Worm (Caenorhabditis elegans): ENCODE results near the gene T11B7.5.

T11B7.5 gene

DNA sequence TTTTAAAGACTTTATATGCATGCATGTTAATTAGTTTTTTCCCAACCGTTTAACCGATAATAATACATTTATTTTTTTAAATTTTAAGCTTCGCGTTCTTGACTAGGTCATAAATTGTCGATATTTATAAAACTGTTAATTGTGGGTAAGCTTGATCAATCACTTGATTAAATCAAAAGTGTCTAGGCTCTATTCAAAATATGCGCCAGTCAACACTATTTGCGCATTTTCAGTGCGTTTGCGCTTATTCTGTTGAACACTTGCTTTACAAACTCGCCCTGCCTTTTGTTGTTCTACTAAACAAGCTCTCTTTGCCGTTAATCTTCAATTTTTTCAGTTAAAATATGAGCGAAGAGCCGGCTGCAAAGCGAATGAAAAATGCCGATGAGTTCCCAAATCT, 35.3 kb upstream of the T11B7.5 start, which contains the start of gene spr-2 (continued):
- TF ChIP-seq ZK185.1 (tag; optimal IDR thresholded peaks at IDR 0.05; ENCODE audit: poor library complexity, severe bottlenecking): peak; percentile 44
- TF ChIP-seq Y95B8A.8 (GFP tag; IDR thresholded peaks at IDR 0.05): 0 out of 2 replicates have a peak, but pooled peaks have one; percentile 47
- no peak for TF ChIP-seq madf-3 (GFP tag; IDR thresholded peaks at IDR 0.05)
- no peak for TF ChIP-seq tbp1 (GFP tag; optimal IDR thresholded peaks at IDR 0.05)
- no peak for TF ChIP-seq lsy-27 (tag; optimal IDR thresholded peaks at IDR 0.05; ENCODE audit: borderline replicate concordance, insufficient read depth)
- TF ChIP-seq attf-5 (GFP tag; optimal IDR thresholded peaks at IDR 0.05): peak; percentile 84
- peak; percentile 10; the same call in 1 of the 2 replicates for TF ChIP-seq D2030.7 (GFP tag; IDR thresholded peaks at IDR 0.05)
- TF ChIP-seq snpc-1.3 (tag; optimal IDR thresholded peaks at IDR 0.05; ENCODE audit: insufficient read depth): no peak
- no peak for TF ChIP-seq somi-1 (GFP tag; optimal IDR thresholded peaks at IDR 0.05)
- 0 out of 2 replicates have a peak, but pooled peaks have one; percentile 53 for TF ChIP-seq aptf-3 (GFP tag; IDR thresholded peaks at IDR 0.05)
- 0 out of 2 replicates have a peak, but pooled peaks have one; percentile 13 for TF ChIP-seq ekl-4 (GFP tag; IDR thresholded peaks at IDR 0.05)
- no peak for TF ChIP-seq C06A6.2 (GFP tag; conservative IDR thresholded peaks at IDR 0.05)
- no peak for TF ChIP-seq fkh-3 (tag; optimal IDR thresholded peaks at IDR 0.05)
- no peak for TF ChIP-seq xnd-1 (tag; optimal IDR thresholded peaks at IDR 0.05)
- TF ChIP-seq F55B11.4 (tag; optimal IDR thresholded peaks at IDR 0.05; ENCODE audit: borderline replicate concordance, insufficient read depth): no peak
- no peak for TF ChIP-seq akir-1 (GFP tag; optimal IDR thresholded peaks at IDR 0.05)
- TF ChIP-seq mel-28 (tag; optimal IDR thresholded peaks at IDR 0.05; ENCODE audit: borderline replicate concordance): no peak
- no peak for TF ChIP-seq rec-8 (tag; optimal IDR thresholded peaks at IDR 0.05)
- TF ChIP-seq lin-26 (GFP tag; IDR thresholded peaks at IDR 0.05): no peak
- no peak for TF ChIP-seq B0035.1 (tag; optimal IDR thresholded peaks at IDR 0.05)
- no peak for TF ChIP-seq aptf-2 (GFP tag; conservative IDR thresholded peaks at IDR 0.05)
- no peak for TF ChIP-seq cebp-1 (GFP tag; IDR thresholded peaks at IDR 0.05)
- peak; percentile 43 for TF ChIP-seq cebp-1 (tag; optimal IDR thresholded peaks at IDR 0.05)
- TF ChIP-seq attf-6 (GFP tag; IDR thresholded peaks at IDR 0.05): no peak
- peak; percentile 54; the same call in 1 of the 2 replicates for TF ChIP-seq nfyb-1 (GFP tag; IDR thresholded peaks at IDR 0.05)
- TF ChIP-seq sea-2 (GFP tag; IDR thresholded peaks at IDR 0.05): no peak
- TF ChIP-seq pha-4 (tag; optimal IDR thresholded peaks at IDR 0.05): no peak
- no peak for TF ChIP-seq sdz-38 (tag; optimal IDR thresholded peaks at IDR 0.05)
- TF ChIP-seq pbrm-1 (GFP tag; IDR thresholded peaks at IDR 0.05): 0 out of 2 replicates have a peak, but pooled peaks have one; percentile 9
- TF ChIP-seq egl-18 (GFP tag; IDR thresholded peaks at IDR 0.05): no peak
- no peak for TF ChIP-seq ztf-28 (GFP tag; IDR thresholded peaks at IDR 0.05)
- peak; percentile 21; the same call in 1 of the 2 replicates for TF ChIP-seq rcor-1 (GFP tag; IDR thresholded peaks at IDR 0.05)
- TF ChIP-seq cebp-2 (GFP tag; IDR thresholded peaks at IDR 0.05): no peak
- no peak for TF ChIP-seq ztf-25 (GFP tag; IDR thresholded peaks at IDR 0.05)
- no peak for TF ChIP-seq hsf-1 (GFP tag; IDR thresholded peaks at IDR 0.05)
- peak; percentile 35 for TF ChIP-seq dpff-1 (tag; optimal IDR thresholded peaks at IDR 0.05)
- no peak for TF ChIP-seq ccch-3 (GFP tag; optimal IDR thresholded peaks at IDR 0.05)
- TF ChIP-seq lin-35 (GFP tag; optimal IDR thresholded peaks at IDR 0.05): peak in 1 of 3 experiments; percentile 85
- TF ChIP-seq snpc-3.4 (tag; optimal IDR thresholded peaks at IDR 0.05): no peak
- peak; percentile 53; the same call in 1 of the 2 replicates for TF ChIP-seq mcd-1 (GFP tag; IDR thresholded peaks at IDR 0.05)
- no peak for TF ChIP-seq madf-10 (tag; optimal IDR thresholded peaks at IDR 0.05)
- no peak for TF ChIP-seq T26A5.8 (tag; optimal IDR thresholded peaks at IDR 0.05)
- no peak for TF ChIP-seq hmg-20 (GFP tag; IDR thresholded peaks at IDR 0.05)
- no peak for TF ChIP-seq F23B12.7 (tag; optimal IDR thresholded peaks at IDR 0.05; ENCODE audit: insufficient read depth)
- no peak for TF ChIP-seq Y56A3A.18 (GFP tag; IDR thresholded peaks at IDR 0.05)
- TF ChIP-seq zfh-2 (GFP tag; conservative IDR thresholded peaks at IDR 0.05): no peak
- TF ChIP-seq unc-130 (GFP tag; optimal IDR thresholded peaks at IDR 0.05): no peak
- no peak for TF ChIP-seq hlh-26 (GFP tag; conservative IDR thresholded peaks at IDR 0.05)

Measured in whole organism, young adult.